Fruit fly (Drosophila melanogaster): Measurements from ENCODE around the gene pcm.
A peak's percentile ranks its signal among the peaks of the same experiment; 100 is the strongest.

pcm gene

dm6 chrX:19494285-19494684 is 2.5 kb upstream of the pcm start, which contains the start of gene CG12204:
TSS of gene CG12204 (minus strand) at chrX:19494401.
- TF ChIP-seq Blimp-1 (GFP tag; optimal IDR thresholded peaks at IDR 0.05) (no peak), pdm3 (GFP tag; optimal IDR thresholded peaks at IDR 0.05) (no peak), svp (GFP tag) (no peak), Ets21C (GFP tag; optimal IDR thresholded peaks at IDR 0.05) (no peak), CG31627 (GFP tag; optimal IDR thresholded peaks at IDR 0.05) (peak; percentile 3), topi (GFP tag; optimal IDR thresholded peaks at IDR 0.05) (peak; percentile 35), Smox (GFP tag; optimal IDR thresholded peaks at IDR 0.05) (no peak), CG11294 (GFP tag; IDR thresholded peaks at IDR 0.05) (no peak), CG6163 (GFP tag; IDR thresholded peaks at IDR 0.05) (no peak), Eip93F (GFP tag; optimal IDR thresholded peaks at IDR 0.05) (no peak), acj6 (GFP tag; optimal IDR thresholded peaks at IDR 0.05) (no peak), Met (GFP tag; optimal IDR thresholded peaks at IDR 0.05) (no peak), dsx (GFP tag; optimal IDR thresholded peaks at IDR 0.05; ENCODE audit: poor library complexity, severe bottlenecking) (no peak), fd85E (GFP tag; optimal IDR thresholded peaks at IDR 0.05) (no peak), CG34406 (GFP tag; optimal IDR thresholded peaks at IDR 0.05) (no peak), Hr38 (GFP tag; optimal IDR thresholded peaks at IDR 0.05) (no peak), CG9139 (GFP tag; optimal IDR thresholded peaks at IDR 0.05) (no peak), CG11902 (GFP tag; optimal IDR thresholded peaks at IDR 0.05) (no peak), Gug (GFP tag; IDR thresholded peaks at IDR 0.05) (no peak), CG6854 (GFP tag; optimal IDR thresholded peaks at IDR 0.05) (no peak), lz (GFP tag; optimal IDR thresholded peaks at IDR 0.05) (peak; percentile 31), CG7368 (GFP tag; optimal IDR thresholded peaks at IDR 0.05) (no peak), Eip75B (GFP tag; optimal IDR thresholded peaks at IDR 0.05) (no peak), CG16779 (tag; optimal IDR thresholded peaks at IDR 0.05) (no peak), CG32006 (GFP tag; optimal IDR thresholded peaks at IDR 0.05) (no peak), esn (GFP tag; optimal IDR thresholded peaks at IDR 0.05) (peak; percentile 51), Eip78C (GFP tag) (peak; percentile 65), fkh (GFP tag; optimal IDR thresholded peaks at IDR 0.05) (no peak), Ets96B (tag; optimal IDR thresholded peaks at IDR 0.05) (no peak), CG6792 (GFP tag; optimal IDR thresholded peaks at IDR 0.05) (no peak), CG3032 (tag; optimal IDR thresholded peaks at IDR 0.05) (no peak), Sox102F (GFP tag; optimal IDR thresholded peaks at IDR 0.05) (no peak), spab (GFP tag; optimal IDR thresholded peaks at IDR 0.05) (no peak), eg (GFP tag; IDR thresholded peaks at IDR 0.05) (no peak), dac (GFP tag; optimal IDR thresholded peaks at IDR 0.05) (no peak), Lpt (GFP tag; optimal IDR thresholded peaks at IDR 0.05) (no peak), CG4318 (GFP tag; optimal IDR thresholded peaks at IDR 0.05) (no peak), cyc (GFP tag; optimal IDR thresholded peaks at IDR 0.05) (peak; percentile 35), CG1621 (tag; optimal IDR thresholded peaks at IDR 0.05) (no peak), achi (GFP tag; optimal IDR thresholded peaks at IDR 0.05) (no peak), salr (GFP tag; optimal IDR thresholded peaks at IDR 0.05) (no peak), CG10669 (GFP tag; optimal IDR thresholded peaks at IDR 0.05) (no peak), Sox14 (GFP tag; optimal IDR thresholded peaks at IDR 0.05) (no peak), ss (GFP tag; optimal IDR thresholded peaks at IDR 0.05) (peak in 1 of 2 experiments; percentile 18), CG11762 (GFP tag; optimal IDR thresholded peaks at IDR 0.05; ENCODE audit: insufficient read depth) (no peak), Hr39 (GFP tag; optimal IDR thresholded peaks at IDR 0.05) (no peak), CG8632 (GFP tag; optimal IDR thresholded peaks at IDR 0.05) (no peak), CG8319 (GFP tag; optimal IDR thresholded peaks at IDR 0.05) (no peak), CG6808 (GFP tag; optimal IDR thresholded peaks at IDR 0.05) (no peak), CG8119 (GFP tag; IDR thresholded peaks at IDR 0.05) (no peak), CG3919 (GFP tag; optimal IDR thresholded peaks at IDR 0.05) (no peak), CG6276 (GFP tag; optimal IDR thresholded peaks at IDR 0.05) (no peak), Hr4 (GFP tag; optimal IDR thresholded peaks at IDR 0.05) (no peak)

All from whole organism, prepupa.